Worm (Caenorhabditis elegans): ENCODE results near the gene T28A11.17.

DNA sequence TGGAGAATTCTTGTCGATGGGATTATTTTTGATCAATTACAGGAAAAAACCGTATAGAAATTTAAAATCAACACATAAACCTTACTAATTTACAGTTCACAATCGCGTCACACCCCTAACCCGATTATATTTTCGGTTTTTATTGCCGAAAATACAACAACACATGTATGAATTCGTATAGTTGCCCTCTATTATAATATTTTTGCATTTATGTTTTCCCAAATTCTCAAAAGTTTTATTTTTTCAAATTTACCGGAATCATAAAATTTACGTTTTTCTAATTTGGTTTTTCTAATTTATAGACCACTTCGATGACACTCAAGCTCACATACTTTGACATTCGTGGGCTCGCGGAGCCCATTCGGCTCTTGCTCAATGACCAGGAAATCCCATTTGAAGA lies 23.1 kb downstream of the T28A11.17 start, which contains the start of gene gst-23:
- no peak for TF ChIP-seq pqm-1 (tag; optimal IDR thresholded peaks at IDR 0.05)
- no peak for TF ChIP-seq zip-11 (GFP tag; IDR thresholded peaks at IDR 0.05)
- TF ChIP-seq lsy-2 (tag; optimal IDR thresholded peaks at IDR 0.05), result no peak
- TF ChIP-seq Y5F2A.4 (GFP tag; optimal IDR thresholded peaks at IDR 0.05), result no peak
- no peak for TF ChIP-seq snpc-4 (tag; optimal IDR thresholded peaks at IDR 0.05)
- no peak for TF ChIP-seq nhr-237 (tag; optimal IDR thresholded peaks at IDR 0.05)
- no peak for TF ChIP-seq pha-4 (GFP tag; IDR thresholded peaks at IDR 0.05)
- no peak for TF ChIP-seq pha-4 (tag; optimal IDR thresholded peaks at IDR 0.05)
